Worm (Caenorhabditis elegans) whole organism, L4 larva: ENCODE measurements around the gene add-2.

ENCODE experiments used
- ama-1 ChIP-seq: fragments of 150-350 bp; optimal IDR thresholded peaks from 2 replicates; lab custom pipeline; 2014; ENCODE audit warnings: inconsistent platforms, mixed read lengths
- egl-27 ChIP-seq: sonication (generic microtip); optimal IDR thresholded peaks from 3 replicates; lab custom pipeline; 2017; ENCODE audit warnings: missing biosample characterization, missing genetic modification reagents, missing genetic modification characterization

DNA sequence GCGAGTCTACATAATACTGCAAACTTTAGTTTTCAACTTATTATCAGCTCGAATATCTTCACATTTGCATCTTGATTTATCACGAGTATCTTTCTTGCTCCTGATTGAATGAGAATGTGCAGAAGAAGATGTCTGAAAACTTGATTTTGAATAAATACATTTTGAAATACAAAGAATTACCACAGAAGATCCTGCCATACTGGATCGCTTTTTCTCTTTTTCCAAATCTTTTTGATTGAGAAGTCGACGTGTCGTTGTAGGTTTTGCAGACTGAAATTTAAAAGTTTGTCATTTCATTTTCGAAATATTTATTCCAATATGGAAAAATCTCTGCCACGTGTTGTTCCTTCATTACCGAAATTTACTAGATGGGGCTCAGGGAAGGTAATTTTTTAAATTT is 17.3 kb downstream of the add-2 start, which contains the start of gene C52E4.12:
- TF ChIP-seq egl-27: no peak
- TF ChIP-seq ama-1 (lab: Kevin White, UChicago): no peak
